Worm (Caenorhabditis elegans) whole organism, late embryonic: ENCODE data around the gene F26G1.5.

Source experiments
- che-1 ChIP-seq: sonication (generic microtip); optimal IDR thresholded peaks from 2 replicates; lab custom pipeline; 2016; ENCODE audit warnings: mild to moderate bottlenecking, missing genetic modification characterization, missing compliant biosample characterization
- elt-4 ChIP-seq: sonication (generic microtip); optimal IDR thresholded peaks from 2 replicates; lab custom pipeline; 2016; ENCODE audit warnings: missing genetic modification characterization, missing compliant biosample characterization
- ets-4 ChIP-seq: sonication (generic microtip); optimal IDR thresholded peaks from 2 replicates; lab custom pipeline; 2016; ENCODE audit warnings: missing genetic modification characterization, missing compliant biosample characterization

DNA sequence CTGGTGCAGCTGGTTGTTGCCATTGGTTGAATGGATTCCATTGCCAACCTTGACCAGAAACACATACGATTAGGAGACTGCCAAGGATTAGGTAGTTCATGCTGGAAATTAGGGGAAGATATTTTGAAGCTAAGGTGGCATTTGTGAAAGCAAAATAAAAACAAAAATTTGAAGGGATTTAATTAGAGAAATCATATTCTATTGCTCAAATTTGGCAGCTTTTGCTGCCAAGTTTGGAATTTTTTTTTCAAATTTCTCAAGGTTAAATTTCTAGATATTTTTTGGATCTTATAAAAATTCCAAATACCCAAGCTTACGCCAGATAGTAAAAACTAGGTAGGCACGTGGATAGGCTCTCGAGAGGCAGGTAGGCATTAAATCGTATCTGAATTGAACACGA is at the start of gene F26G1.5:
- TF ChIP-seq che-1 (tag; lab: Kevin White, UChicago): no peak
- TF ChIP-seq elt-4 (tag; lab: Kevin White, UChicago): no peak
- no peak for TF ChIP-seq ets-4
